Fruit fly (Drosophila melanogaster): Measurements from ENCODE around the gene CG9701.

CG9701 gene

DNA sequence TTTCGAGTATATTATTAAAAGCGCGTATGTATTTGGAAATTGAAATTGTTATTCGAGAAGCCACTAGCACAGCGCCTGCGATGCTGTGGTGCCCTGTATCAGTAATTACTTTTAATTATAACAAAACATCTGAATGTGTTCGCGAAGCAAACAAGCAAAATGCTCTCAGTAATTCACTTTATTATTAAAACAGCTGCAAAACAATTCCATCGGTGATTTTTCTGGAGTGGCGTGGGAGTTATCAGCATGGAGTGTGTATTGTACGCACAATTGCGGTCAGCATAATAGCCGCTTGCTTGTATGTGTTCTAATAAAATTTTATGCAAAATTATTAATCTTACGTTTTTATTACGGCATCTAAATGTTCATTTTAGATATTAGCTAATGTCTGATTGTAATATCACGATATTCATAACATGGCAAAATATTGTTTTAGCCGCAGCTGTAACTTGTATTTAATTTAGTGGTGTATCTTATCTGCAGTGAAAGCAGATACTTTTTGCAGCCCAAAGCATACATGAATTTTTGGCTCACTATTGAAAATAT lies 48.9 kb downstream of the CG9701 start (continued):
- TF ChIP-seq jing (GFP tag; optimal IDR thresholded peaks at IDR 0.05), result peak; percentile 51
- peak; percentile 71 for TF ChIP-seq Drgx (GFP tag; IDR thresholded peaks at IDR 0.05)
- TF ChIP-seq Ssrp (tag; optimal IDR thresholded peaks at IDR 0.05), result peak; percentile 77
- no peak for TF ChIP-seq zen2 (GFP tag; IDR thresholded peaks at IDR 0.05; ENCODE audit: partially characterized antibody)
- TF ChIP-seq Doc3 (GFP tag; IDR thresholded peaks at IDR 0.05; ENCODE audit: partially characterized antibody), result no peak
- no peak for TF ChIP-seq E2f2 (GFP tag; IDR thresholded peaks at IDR 0.05)
- TF ChIP-seq aop (GFP tag; IDR thresholded peaks at IDR 0.05), result no peak
- peak; percentile 83 for TF ChIP-seq CG1603 (tag; optimal IDR thresholded peaks at IDR 0.05)
- no peak for TF ChIP-seq CG4328 (GFP tag; optimal IDR thresholded peaks at IDR 0.05)
- TF ChIP-seq zfh1 (GFP tag; IDR thresholded peaks at IDR 0.05), result peak; percentile 77; the same call in 2 of the 3 replicates
- TF ChIP-seq CG18262 (tag; optimal IDR thresholded peaks at IDR 0.05), result no peak
- TF ChIP-seq CG32772 (GFP tag; IDR thresholded peaks at IDR 0.05), result peak; percentile 69
- TF ChIP-seq Awh (GFP tag; IDR thresholded peaks at IDR 0.05), result peak; percentile 80
- no peak for TF ChIP-seq CG3726 (GFP tag; IDR thresholded peaks at IDR 0.05)
- no peak for TF ChIP-seq Tbp (GFP tag; optimal IDR thresholded peaks at IDR 0.05)
- peak; percentile 16 for TF ChIP-seq CG12942 (GFP tag; optimal IDR thresholded peaks at IDR 0.05)
- TF ChIP-seq Dip2 (GFP tag; IDR thresholded peaks at IDR 0.05), result no peak
- peak; percentile 21; the same call in 1 of the 2 replicates for TF ChIP-seq sim (GFP tag; IDR thresholded peaks at IDR 0.05)
- peak; percentile 71 for TF ChIP-seq Max (GFP tag; optimal IDR thresholded peaks at IDR 0.05)
- peak; percentile 79 for TF ChIP-seq nmo (GFP tag; optimal IDR thresholded peaks at IDR 0.05)
- peak; percentile 70 for TF ChIP-seq CG12219 (GFP tag; optimal IDR thresholded peaks at IDR 0.05)
- TF ChIP-seq Scr (GFP tag; IDR thresholded peaks at IDR 0.05; ENCODE audit: partially characterized antibody), result no peak
- no peak for TF ChIP-seq tap (tag; optimal IDR thresholded peaks at IDR 0.05)
- TF ChIP-seq CG15514 (GFP tag; optimal IDR thresholded peaks at IDR 0.05), result peak; percentile 21
- TF ChIP-seq tio (GFP tag; optimal IDR thresholded peaks at IDR 0.05), result no peak
- TF ChIP-seq dan (GFP tag; IDR thresholded peaks at IDR 0.05), result no peak
- peak; percentile 83 for TF ChIP-seq bab2 (GFP tag; optimal IDR thresholded peaks at IDR 0.05)
- TF ChIP-seq H15 (GFP tag; IDR thresholded peaks at IDR 0.05), result peak; percentile 62
- peak; percentile 59; the same call in 1 of the 2 replicates for TF ChIP-seq E2f1 (GFP tag; IDR thresholded peaks at IDR 0.05)
- TF ChIP-seq ind (GFP tag; optimal IDR thresholded peaks at IDR 0.05), result peak; percentile 74
- TF ChIP-seq maf-S (GFP tag; optimal IDR thresholded peaks at IDR 0.05), result peak; percentile 50
- TF ChIP-seq HLH4C (GFP tag; IDR thresholded peaks at IDR 0.05; ENCODE audit: partially characterized antibody), result no peak
- TF ChIP-seq knrl (GFP tag; IDR thresholded peaks at IDR 0.05; ENCODE audit: partially characterized antibody), result no peak
- no peak for TF ChIP-seq gcm2 (GFP tag; optimal IDR thresholded peaks at IDR 0.05)
- TF ChIP-seq CG17612 (GFP tag; IDR thresholded peaks at IDR 0.05), result peak; percentile 39; the same call in 1 of the 2 replicates
- TF ChIP-seq tll (GFP tag; optimal IDR thresholded peaks at IDR 0.05), result no peak
- peak; percentile 73 for TF ChIP-seq CG10209 (GFP tag; optimal IDR thresholded peaks at IDR 0.05)
- TF ChIP-seq D19B (GFP tag; optimal IDR thresholded peaks at IDR 0.05), result peak; percentile 9
- peak; percentile 55 for TF ChIP-seq CG1602 (GFP tag; optimal IDR thresholded peaks at IDR 0.05)
- no peak for TF ChIP-seq dmrt99B (tag; optimal IDR thresholded peaks at IDR 0.05)
- TF ChIP-seq NC2α (GFP tag; optimal IDR thresholded peaks at IDR 0.05), result no peak
- peak; percentile 36 for TF ChIP-seq CrebB (tag; optimal IDR thresholded peaks at IDR 0.05)
- no peak for TF ChIP-seq CG10543 (GFP tag; optimal IDR thresholded peaks at IDR 0.05)
- no peak for TF ChIP-seq wdn (GFP tag; IDR thresholded peaks at IDR 0.05)
- TF ChIP-seq br (optimal IDR thresholded peaks at IDR 0.05), result no peak
- TF ChIP-seq run (tag; optimal IDR thresholded peaks at IDR 0.05), result peak; percentile 63
- no peak; the same call in 2 of the 3 replicates for TF ChIP-seq Optix (GFP tag; IDR thresholded peaks at IDR 0.05)
- TF ChIP-seq grn (GFP tag; optimal IDR thresholded peaks at IDR 0.05), result no peak
- peak; percentile 51 for TF ChIP-seq NfI (GFP tag; optimal IDR thresholded peaks at IDR 0.05)
- TF ChIP-seq CG18619 (GFP tag; optimal IDR thresholded peaks at IDR 0.05), result no peak
- TF ChIP-seq dm (GFP tag; optimal IDR thresholded peaks at IDR 0.05), result no peak
